Worm (Caenorhabditis elegans): Measurements from ENCODE around the gene btb-22.

ce11 chrII:3332039-3332438 lies 32.5 kb downstream of the btb-22 start, which contains the start of gene irld-27:
- no peak for TF ChIP-seq dve-1 (tag; optimal IDR thresholded peaks at IDR 0.05; ENCODE audit: insufficient read depth)
- no peak for TF ChIP-seq lin-29 (GFP tag; IDR thresholded peaks at IDR 0.05)
- no peak for TF ChIP-seq unc-62 (GFP tag; optimal IDR thresholded peaks at IDR 0.05 in 1 of 2)
- TF ChIP-seq unc-62 (tag; optimal IDR thresholded peaks at IDR 0.05), result no peak
- no peak for TF ChIP-seq ces-1 (GFP tag; optimal IDR thresholded peaks at IDR 0.05)
- no peak for TF ChIP-seq hlh-11 (tag; optimal IDR thresholded peaks at IDR 0.05)
- TF ChIP-seq pqm-1 (tag; optimal IDR thresholded peaks at IDR 0.05), result no peak
- TF ChIP-seq tra-1 (GFP tag; IDR thresholded peaks at IDR 0.05), result no peak
